Worm (Caenorhabditis elegans) whole organism, young adult: ENCODE results near the gene T26E4.3.
"Not testable (repeated sequence)": the region's sequence is repeated elsewhere in the genome, so short reads cannot be mapped to it uniquely, and the experiment has no call there.

Source experiments
- B0019.2 ChIP-seq: fragments of 200-800 bp; sonication (Bioruptor generic); conservative IDR thresholded peaks from 2 replicates; pipeline ENCODE4 v1.3.6; 2022; ENCODE audit warnings: missing genetic modification reagents, missing genetic modification characterization, missing compliant biosample characterization
- D2030.7 ChIP-seq: fragments of 200-800 bp; sonication (Bioruptor generic); IDR thresholded peaks from 2 replicates; pipeline ENCODE4 v1.3.6; 2022; ENCODE audit warnings: missing genetic modification reagents, missing genetic modification characterization, missing compliant biosample characterization
- F10E7.11 ChIP-seq: sonication (generic microtip); optimal IDR thresholded peaks from 2 replicates; lab custom pipeline; 2017; ENCODE audit warnings: mild to moderate bottlenecking, missing genetic modification characterization, moderate library complexity, missing compliant biosample characterization
- F23B12.7 ChIP-seq: sonication (generic microtip); optimal IDR thresholded peaks from 2 replicates; lab custom pipeline; 2017; ENCODE audit warnings: missing genetic modification characterization, mild to moderate bottlenecking, missing compliant biosample characterization, antibody characterized with exemption, moderate library complexity; ENCODE audit not compliant: insufficient read depth
- F33H1.4 ChIP-seq: fragments of 200-800 bp; sonication (Bioruptor generic); IDR thresholded peaks from 2 replicates; pipeline ENCODE4 v1.3.6; 2022; ENCODE audit warnings: missing genetic modification reagents, missing genetic modification characterization, missing compliant biosample characterization
- K12H6.12 ChIP-seq: fragments of 200-800 bp; sonication (Bioruptor generic); optimal IDR thresholded peaks from 2 replicates; lab custom pipeline; 2018; ENCODE audit warnings: mild to moderate bottlenecking, missing genetic modification characterization, missing compliant biosample characterization
- T26A5.8 ChIP-seq: sonication (generic microtip); optimal IDR thresholded peaks from 2 replicates; lab custom pipeline; 2016; ENCODE audit warnings: missing genetic modification characterization, missing compliant biosample characterization
- Y53F4B.3 ChIP-seq: fragments of 200-800 bp; sonication (Bioruptor generic); IDR thresholded peaks from 2 replicates; pipeline ENCODE4 v1.3.6; 2022; ENCODE audit warnings: missing genetic modification reagents, missing genetic modification characterization, missing compliant biosample characterization
- attf-6 ChIP-seq: fragments of 200-800 bp; sonication (Bioruptor generic); IDR thresholded peaks from 2 replicates; pipeline ENCODE4 v1.3.6; 2022; ENCODE audit warnings: missing genetic modification reagents, missing genetic modification characterization, missing compliant biosample characterization
- ceh-58 ChIP-seq: fragments of 200-800 bp; sonication (Bioruptor generic); IDR thresholded peaks from 2 replicates; pipeline ENCODE4 v1.3.6; 2022; ENCODE audit warnings: missing genetic modification characterization, missing compliant biosample characterization
- ceh-79 ChIP-seq: sonication (generic microtip); optimal IDR thresholded peaks from 2 replicates; lab custom pipeline; 2017; ENCODE audit warnings: mild to moderate bottlenecking, missing genetic modification characterization, missing compliant biosample characterization
- chd-7 ChIP-seq: sonication (generic microtip); optimal IDR thresholded peaks from 2 replicates; lab custom pipeline; 2016; ENCODE audit warnings: mild to moderate bottlenecking, missing genetic modification characterization, moderate library complexity, missing compliant biosample characterization
- die-1 ChIP-seq: sonication (generic microtip); optimal IDR thresholded peaks from 2 replicates; lab custom pipeline; 2016; ENCODE audit warnings: missing genotype, mild to moderate bottlenecking, missing genetic modification characterization, missing compliant biosample characterization
- dox-1 ChIP-seq: fragments of 200-800 bp; sonication (Bioruptor generic); IDR thresholded peaks from 2 replicates; pipeline ENCODE4 v1.3.6; 2022; ENCODE audit warnings: missing genetic modification reagents, missing genetic modification characterization, missing compliant biosample characterization
- dpff-1 ChIP-seq: sonication (generic microtip); optimal IDR thresholded peaks from 2 replicates; lab custom pipeline; 2017; ENCODE audit warnings: mild to moderate bottlenecking, missing genetic modification characterization, missing compliant biosample characterization
- ekl-4 ChIP-seq: fragments of 200-800 bp; sonication (Bioruptor generic); IDR thresholded peaks from 2 replicates; pipeline ENCODE4 v1.3.6; 2022; ENCODE audit warnings: missing genetic modification reagents, missing genetic modification characterization, missing compliant biosample characterization
- gei-17 ChIP-seq: fragments of 200-800 bp; sonication (Bioruptor generic); optimal IDR thresholded peaks from 2 replicates; lab custom pipeline; 2018; ENCODE audit warnings: mild to moderate bottlenecking, missing genetic modification characterization, missing compliant biosample characterization
- hmg-1.2 ChIP-seq: fragments of 200-800 bp; sonication (Bioruptor generic); IDR thresholded peaks from 2 replicates; pipeline ENCODE4 v1.3.6; 2022; ENCODE audit warnings: missing genetic modification reagents, missing genetic modification characterization, missing compliant biosample characterization
- hsf-1 ChIP-seq: fragments of 200-800 bp; sonication (Bioruptor generic); IDR thresholded peaks from 2 replicates; pipeline ENCODE4 v1.3.6; 2022; ENCODE audit warnings: missing genetic modification reagents, missing genetic modification characterization, missing compliant biosample characterization
- lin-26 ChIP-seq: fragments of 200-800 bp; sonication (Bioruptor generic); IDR thresholded peaks from 2 replicates; pipeline ENCODE4 v1.3.6; 2022; ENCODE audit warnings: missing genetic modification reagents, missing genetic modification characterization, missing compliant biosample characterization
- lin-35 ChIP-seq, 3 experiments: fragments of 150-350 bp in 2 of 3; sonication (generic microtip) in 1 of 3; optimal IDR thresholded peaks; 2 replicates each; lab custom pipeline; 2014 to 2018; ENCODE audit warnings: missing biosample characterization in 3 of 3, missing genetic modification characterization in 3 of 3, missing genetic modification reagents in 3 of 3
- nfya-2 ChIP-seq: fragments of 200-800 bp; sonication (Bioruptor generic); IDR thresholded peaks from 2 replicates; pipeline ENCODE4 v1.3.6; 2022; ENCODE audit warnings: missing genetic modification reagents, missing genetic modification characterization, missing compliant biosample characterization
- nhr-120 ChIP-seq: fragments of 200-800 bp; sonication (Bioruptor generic); IDR thresholded peaks from 2 replicates; pipeline ENCODE4 v1.3.6; 2022; ENCODE audit warnings: missing genetic modification characterization, missing compliant biosample characterization
- nhr-80 ChIP-seq: sonication (generic microtip); optimal IDR thresholded peaks from 2 replicates; lab custom pipeline; 2016; ENCODE audit warnings: missing genetic modification characterization, missing compliant biosample characterization
- nhr-90 ChIP-seq: sonication (generic microtip); optimal IDR thresholded peaks from 2 replicates; lab custom pipeline; 2016; ENCODE audit warnings: missing genotype, mild to moderate bottlenecking, missing genetic modification characterization, missing compliant biosample characterization
- sdz-38 ChIP-seq: sonication (generic microtip); optimal IDR thresholded peaks from 2 replicates; lab custom pipeline; 2016; ENCODE audit warnings: missing genotype, missing genetic modification characterization, missing compliant biosample characterization
- snpc-1.3 ChIP-seq: sonication (generic microtip); optimal IDR thresholded peaks from 2 replicates; lab custom pipeline; 2017; ENCODE audit warnings: missing genetic modification characterization, mild to moderate bottlenecking, missing compliant biosample characterization, antibody characterized with exemption, moderate library complexity, missing genotype, missing genetic modification reagents; ENCODE audit not compliant: insufficient read depth
- snpc-3.4 ChIP-seq: sonication (generic microtip); optimal IDR thresholded peaks from 2 replicates; lab custom pipeline; 2017; ENCODE audit warnings: missing genetic modification characterization, mild to moderate bottlenecking, missing compliant biosample characterization, antibody characterized with exemption, moderate library complexity, missing genotype, missing genetic modification reagents
- unc-130 ChIP-seq: sonication (generic microtip); optimal IDR thresholded peaks from 2 replicates; lab custom pipeline; 2016; ENCODE audit warnings: missing genetic modification reagents, missing genetic modification characterization, missing compliant biosample characterization
- xnd-1 ChIP-seq: sonication (generic microtip); optimal IDR thresholded peaks from 2 replicates; lab custom pipeline; 2016; ENCODE audit warnings: missing genotype, missing genetic modification reagents, missing genetic modification characterization, missing compliant biosample characterization
- ztf-18 ChIP-seq: sonication (generic microtip); optimal IDR thresholded peaks from 2 replicates; lab custom pipeline; 2016; ENCODE audit warnings: missing genotype, mild to moderate bottlenecking, missing genetic modification characterization, missing compliant biosample characterization

The T26E4.3 gene

ce11 chrV:15792409-15792808, 9.8 kb downstream of the T26E4.3 start, which contains the start of gene T26E4.4:
Gene T26E4.4, minus strand, starts transcription at chrV:15792509.
- TF ChIP-seq hsf-1 (GFP tag; lab: Robert Waterston, UW) = no peak
- no peak for TF ChIP-seq sdz-38 (tag; lab: Kevin White, UChicago)
- no peak for TF ChIP-seq snpc-3.4 (tag; lab: Kevin White, UChicago)
- TF ChIP-seq F10E7.11 (tag; lab: Kevin White, UChicago) = no peak
- no peak for TF ChIP-seq T26A5.8 (tag; lab: Kevin White, UChicago)
- no peak for TF ChIP-seq F33H1.4 (GFP tag; lab: Robert Waterston, UW)

ce11 chrV:15793270-15793669, 10.7 kb downstream of the T26E4.3 start, which contains the start of gene T26E4.7:
Gene T26E4.7, plus strand, starts transcription at chrV:15793570.
- TF ChIP-seq nhr-80 (no peak), D2030.7 (GFP tag; lab: Robert Waterston, UW) (no peak), dox-1 (GFP tag; lab: Robert Waterston, UW) (no peak), B0019.2 (GFP tag; lab: Robert Waterston, UW) (no peak), ztf-18 (tag; lab: Kevin White, UChicago) (no peak), dpff-1 (tag; lab: Kevin White, UChicago) (no peak), ceh-79 (tag; lab: Kevin White, UChicago) (no peak), F23B12.7 (no peak), nhr-120 (no peak)

- TF ChIP-seq chd-7 (tag; lab: Kevin White, UChicago) = no peak
- TF ChIP-seq unc-130 = no peak
Measured at ce11 chrV:15796087-15796486, 13.5 kb downstream of the T26E4.3 start, which contains the start of gene nhr-223. Gene nhr-223, plus strand, starts transcription at chrV:15796387.

DNA sequence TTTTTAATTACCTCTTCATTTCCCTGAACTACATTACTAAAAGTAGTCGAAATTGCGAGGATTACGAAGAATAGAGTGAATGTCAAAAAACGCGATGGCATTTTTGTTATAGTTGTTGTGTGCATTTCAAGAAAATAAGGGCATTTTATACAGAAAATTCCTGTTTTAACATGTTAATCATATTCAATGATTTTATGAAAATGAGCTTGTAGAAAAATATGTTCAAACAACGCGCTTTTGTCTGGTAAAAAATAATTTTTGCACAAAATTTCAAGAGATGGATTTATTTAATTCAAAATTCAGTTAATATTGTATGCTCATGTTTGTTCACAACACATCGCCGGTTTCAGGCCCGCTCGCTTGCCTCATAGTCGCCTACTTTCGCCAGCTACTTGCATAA, 15.5 kb downstream of the T26E4.3 start, which contains the start of gene T26E4.10:
T26E4.10 (minus strand) TSS at position 101 of the 400 bp plus-strand sequence.
- no peak for TF ChIP-seq lin-26 (GFP tag; lab: Robert Waterston, UW)
- no peak for TF ChIP-seq F23B12.7
- no peak for TF ChIP-seq Y53F4B.3 (GFP tag; lab: Robert Waterston, UW)
- no peak for TF ChIP-seq attf-6
- TF ChIP-seq nhr-120 = no peak
- no peak for TF ChIP-seq gei-17 (GFP tag; lab: Kevin White, UChicago)
- TF ChIP-seq nhr-80 = no peak
- no peak for TF ChIP-seq B0019.2 (GFP tag; lab: Robert Waterston, UW)
- no peak for TF ChIP-seq ekl-4 (GFP tag; lab: Robert Waterston, UW)
- TF ChIP-seq die-1 (tag; lab: Kevin White, UChicago) = no peak
- no peak for TF ChIP-seq xnd-1 (tag; lab: Kevin White, UChicago)
- TF ChIP-seq lin-35 (GFP tag; optimal IDR thresholded peaks at IDR 0.05; lab: Kevin White, UChicago) = no peak
- TF ChIP-seq nfya-2 (GFP tag; lab: Robert Waterston, UW) = no peak
- no peak for TF ChIP-seq dpff-1 (tag; lab: Kevin White, UChicago)
- no peak for TF ChIP-seq snpc-1.3 (tag; lab: Kevin White, UChicago)
- no peak for TF ChIP-seq hmg-1.2 (GFP tag; lab: Robert Waterston, UW)
- TF ChIP-seq ceh-58 (GFP tag; lab: Robert Waterston, UW) = no peak
- no peak for TF ChIP-seq nhr-90 (tag; lab: Kevin White, UChicago)

DNA sequence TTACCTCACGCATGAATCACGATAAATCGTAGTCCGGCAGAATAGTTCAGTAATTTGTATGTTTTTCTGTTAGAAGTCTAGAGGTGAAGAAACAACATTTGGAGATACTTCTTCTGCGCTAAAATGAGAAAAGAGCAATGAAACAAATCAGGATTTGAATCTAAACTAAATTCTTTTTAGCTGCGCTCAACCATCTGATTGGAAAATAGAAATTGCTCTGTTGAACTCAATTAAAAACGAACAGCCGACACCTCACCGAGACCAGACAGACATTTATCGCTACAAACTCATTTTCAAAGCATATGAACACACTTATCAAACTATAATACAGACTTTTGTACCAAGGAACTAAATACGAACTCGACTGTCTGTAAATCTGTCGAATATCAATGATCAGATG, 20.0 kb downstream of the T26E4.3 start, which contains the start of gene T26E4.9:
T26E4.9 (minus strand) TSS at position 101 of the 400 bp plus-strand sequence.
- TF ChIP-seq Y53F4B.3 (GFP tag; lab: Robert Waterston, UW); K12H6.12 (tag; lab: Kevin White, UChicago); chd-7 (tag; lab: Kevin White, UChicago): not testable (repeated sequence)
